Worm (Caenorhabditis elegans) whole organism, L1 larva: ENCODE data around the gene mltn-11.

ENCODE experiments used
- C16A3.4 ChIP-seq: fragments of 150-350 bp; optimal IDR thresholded peaks from 2 replicates; lab custom pipeline; 2014; ENCODE audit warnings: missing biosample characterization, missing genetic modification characterization
- Y116A8C.19 ChIP-seq: sonication (generic microtip); optimal IDR thresholded peaks from 2 replicates; lab custom pipeline; 2016; ENCODE audit warnings: missing compliant biosample characterization, missing genetic modification characterization, borderline replicate concordance
- alr-1 ChIP-seq: fragments of 200-800 bp; sonication (Bioruptor generic); optimal IDR thresholded peaks from 2 replicates; lab custom pipeline; 2018; ENCODE audit warnings: borderline replicate concordance, mild to moderate bottlenecking, missing genetic modification characterization, missing compliant biosample characterization
- blmp-1 ChIP-seq: fragments of 150-350 bp; optimal IDR thresholded peaks from 2 replicates; lab custom pipeline; 2014; ENCODE audit warnings: missing biosample characterization, missing genetic modification characterization
- ceh-63 ChIP-seq: fragments of 200-800 bp; sonication (Bioruptor generic); optimal IDR thresholded peaks from 2 replicates; lab custom pipeline; 2018; ENCODE audit warnings: mild to moderate bottlenecking, missing genetic modification characterization, missing compliant biosample characterization
- ceh-8 ChIP-seq: fragments of 200-800 bp; sonication (Bioruptor generic); optimal IDR thresholded peaks from 2 replicates; lab custom pipeline; 2018; ENCODE audit warnings: mild to moderate bottlenecking, missing genetic modification characterization, moderate library complexity, missing compliant biosample characterization
- ceh-90 ChIP-seq: sonication (generic microtip); optimal IDR thresholded peaks from 2 replicates; lab custom pipeline; 2016; ENCODE audit warnings: missing genetic modification characterization, missing compliant biosample characterization
- dsc-1 ChIP-seq: sonication (generic microtip); optimal IDR thresholded peaks from 2 replicates; lab custom pipeline; 2016; ENCODE audit warnings: mild to moderate bottlenecking, missing genetic modification characterization, missing compliant biosample characterization
- efl-1 ChIP-seq, 4 experiments: fragments of 150-350 bp; optimal IDR thresholded peaks in 3 of 4; peaks in 1 of 4; 1 replicate in 1 of 4; 2 replicates in 3 of 4; lab custom pipeline; 2014; ENCODE audit warnings: missing biosample characterization in 2 of 4, missing genetic modification characterization in 2 of 4, missing genetic modification reagents in 2 of 4
- efl-3 ChIP-seq: fragments of 200-800 bp; sonication (Bioruptor generic); optimal IDR thresholded peaks from 2 replicates; lab custom pipeline; 2018; ENCODE audit warnings: mild to moderate bottlenecking, missing genetic modification characterization, missing compliant biosample characterization
- egl-13 ChIP-seq: sonication (generic microtip); optimal IDR thresholded peaks from 2 replicates; lab custom pipeline; 2016; ENCODE audit warnings: missing genotype, missing genetic modification reagents, missing genetic modification characterization, missing compliant biosample characterization
- elt-2 ChIP-seq: sonication (generic microtip); optimal IDR thresholded peaks from 2 replicates; lab custom pipeline; 2016; ENCODE audit warnings: missing genetic modification characterization, mild to moderate bottlenecking, inconsistent platforms, missing compliant biosample characterization, missing genetic modification reagents
- fkh-10 ChIP-seq: sonication (generic microtip); optimal IDR thresholded peaks from 2 replicates; lab custom pipeline; 2017; ENCODE audit warnings: missing biosample characterization, missing genetic modification reagents, missing genetic modification characterization
- fkh-8 ChIP-seq: sonication (generic microtip); optimal IDR thresholded peaks from 2 replicates; lab custom pipeline; 2016; ENCODE audit warnings: mild to moderate bottlenecking, missing genetic modification characterization, missing compliant biosample characterization
- fos-1 ChIP-seq: fragments of 150-350 bp; optimal IDR thresholded peaks from 2 replicates; lab custom pipeline; 2014; ENCODE audit warnings: missing biosample characterization, missing genetic modification characterization
- grh-1 ChIP-seq: fragments of 200-800 bp; sonication (Bioruptor generic); IDR thresholded peaks from 2 replicates; pipeline ENCODE4 v1.3.6; 2022; ENCODE audit warnings: missing genetic modification reagents, missing genetic modification characterization, missing compliant biosample characterization
- hlh-17 ChIP-seq: fragments of 200-800 bp; sonication (Bioruptor generic); optimal IDR thresholded peaks from 2 replicates; lab custom pipeline; 2018; ENCODE audit warnings: missing genetic modification characterization, mild to moderate bottlenecking, missing compliant biosample characterization, moderate library complexity, borderline replicate concordance
- hlh-4 ChIP-seq: sonication (generic microtip); optimal IDR thresholded peaks from 2 replicates; lab custom pipeline; 2016; ENCODE audit warnings: mild to moderate bottlenecking, missing genetic modification characterization, missing compliant biosample characterization
- irx-1 ChIP-seq: sonication (generic microtip); optimal IDR thresholded peaks from 2 replicates; lab custom pipeline; 2016; ENCODE audit warnings: missing genetic modification characterization, missing compliant biosample characterization
- jun-1 ChIP-seq: fragments of 150-350 bp; optimal IDR thresholded peaks from 2 replicates; lab custom pipeline; 2014; ENCODE audit warnings: missing biosample characterization, missing genetic modification reagents, missing genetic modification characterization
- lin-13 ChIP-seq: fragments of 150-350 bp; optimal IDR thresholded peaks from 2 replicates; lab custom pipeline; 2014; ENCODE audit warnings: missing biosample characterization, missing genetic modification reagents, missing genetic modification characterization
- lin-35 ChIP-seq, 2 experiments: fragments of 150-350 bp; optimal IDR thresholded peaks; 2 replicates each; lab custom pipeline; 2014; ENCODE audit warnings: missing biosample characterization in 2 of 2, missing genetic modification characterization in 2 of 2, missing genetic modification reagents in 2 of 2
- lin-39 ChIP-seq: fragments of 150-350 bp; optimal IDR thresholded peaks from 2 replicates; lab custom pipeline; 2014; ENCODE audit warnings: missing biosample characterization, missing genetic modification reagents, missing genetic modification characterization
- mdl-1 ChIP-seq, 2 experiments: fragments of 150-350 bp; optimal IDR thresholded peaks; 2 replicates each; lab custom pipeline; 2014 to 2017; ENCODE audit warnings: missing biosample characterization in 2 of 2, missing genetic modification characterization in 2 of 2, inconsistent platforms in 1 of 2
- nhr-12 ChIP-seq: sonication (generic microtip); optimal IDR thresholded peaks from 2 replicates; lab custom pipeline; 2017; ENCODE audit warnings: missing biosample characterization, missing genetic modification characterization
- nhr-20 ChIP-seq: sonication (generic microtip); optimal IDR thresholded peaks from 2 replicates; lab custom pipeline; 2016; ENCODE audit warnings: mild to moderate bottlenecking, missing genetic modification characterization, missing compliant biosample characterization
- nhr-237 ChIP-seq: fragments of 150-350 bp; optimal IDR thresholded peaks from 2 replicates; lab custom pipeline; 2014; ENCODE audit warnings: missing biosample characterization, missing genetic modification characterization
- nhr-28 ChIP-seq: fragments of 150-350 bp; optimal IDR thresholded peaks from 2 replicates; lab custom pipeline; 2014; ENCODE audit warnings: missing biosample characterization, missing genetic modification characterization
- nhr-47 ChIP-seq: sonication (generic microtip); optimal IDR thresholded peaks from 2 replicates; lab custom pipeline; 2016; ENCODE audit warnings: mild to moderate bottlenecking, missing genetic modification characterization, moderate library complexity, missing compliant biosample characterization
- nhr-76 ChIP-seq: sonication (generic microtip); optimal IDR thresholded peaks from 2 replicates; lab custom pipeline; 2017; ENCODE audit warnings: missing biosample characterization, missing genetic modification characterization
- nhr-77 ChIP-seq: fragments of 150-350 bp; optimal IDR thresholded peaks from 2 replicates; lab custom pipeline; 2014; ENCODE audit warnings: missing biosample characterization, missing genetic modification characterization
- nhr-84 ChIP-seq: sonication (generic microtip); optimal IDR thresholded peaks from 2 replicates; lab custom pipeline; 2017; ENCODE audit warnings: missing biosample characterization, missing genetic modification characterization
- pax-3 ChIP-seq: fragments of 200-800 bp; sonication (Bioruptor generic); optimal IDR thresholded peaks from 2 replicates; lab custom pipeline; 2018; ENCODE audit warnings: mild to moderate bottlenecking, missing genetic modification characterization, moderate library complexity, missing compliant biosample characterization
- pqm-1 ChIP-seq: sonication (generic microtip); optimal IDR thresholded peaks from 3 replicates; lab custom pipeline; 2017; ENCODE audit warnings: missing biosample characterization, missing genetic modification characterization
- rnt-1 ChIP-seq: sonication (generic microtip); optimal IDR thresholded peaks from 2 replicates; lab custom pipeline; 2016; ENCODE audit warnings: mild to moderate bottlenecking, missing genetic modification characterization, moderate library complexity, missing compliant biosample characterization
- snpc-4 ChIP-seq: fragments of 150-350 bp; optimal IDR thresholded peaks from 2 replicates; lab custom pipeline; 2014; ENCODE audit warnings: missing biosample characterization, missing genetic modification characterization
- unc-130 ChIP-seq: fragments of 150-350 bp; optimal IDR thresholded peaks from 2 replicates; lab custom pipeline; 2017; ENCODE audit warnings: missing biosample characterization, missing genetic modification characterization, inconsistent platforms
- unc-30 ChIP-seq: sonication (generic microtip); optimal IDR thresholded peaks from 2 replicates; lab custom pipeline; 2017; ENCODE audit warnings: missing biosample characterization, missing genetic modification characterization
- unc-98 ChIP-seq: fragments of 200-800 bp; sonication (Bioruptor generic); IDR thresholded peaks from 2 replicates; pipeline ENCODE4 v1.3.6; 2022; ENCODE audit warnings: missing genetic modification characterization, missing compliant biosample characterization
- xbp-1 ChIP-seq: sonication (generic microtip); optimal IDR thresholded peaks from 2 replicates; lab custom pipeline; 2016; ENCODE audit warnings: missing genetic modification characterization, missing compliant biosample characterization
- zag-1 ChIP-seq: fragments of 150-350 bp; optimal IDR thresholded peaks from 2 replicates; lab custom pipeline; 2014; ENCODE audit warnings: missing biosample characterization, missing genetic modification characterization
- zip-4 ChIP-seq: fragments of 200-800 bp; sonication (Bioruptor generic); optimal IDR thresholded peaks from 2 replicates; lab custom pipeline; 2018; ENCODE audit warnings: mild to moderate bottlenecking, missing genetic modification characterization, moderate library complexity, missing compliant biosample characterization
- ztf-11 ChIP-seq, 2 experiments: sonication (generic microtip); optimal IDR thresholded peaks; 2 replicates each; lab custom pipeline; 2016 to 2017; ENCODE audit warnings: missing genetic modification characterization in 2 of 2, missing biosample characterization in 1 of 2, missing compliant biosample characterization in 1 of 2
- ztf-4 ChIP-seq: fragments of 150-350 bp; optimal IDR thresholded peaks from 2 replicates; lab custom pipeline; 2014; ENCODE audit warnings: missing biosample characterization, missing genetic modification characterization

mltn-11 gene

DNA sequence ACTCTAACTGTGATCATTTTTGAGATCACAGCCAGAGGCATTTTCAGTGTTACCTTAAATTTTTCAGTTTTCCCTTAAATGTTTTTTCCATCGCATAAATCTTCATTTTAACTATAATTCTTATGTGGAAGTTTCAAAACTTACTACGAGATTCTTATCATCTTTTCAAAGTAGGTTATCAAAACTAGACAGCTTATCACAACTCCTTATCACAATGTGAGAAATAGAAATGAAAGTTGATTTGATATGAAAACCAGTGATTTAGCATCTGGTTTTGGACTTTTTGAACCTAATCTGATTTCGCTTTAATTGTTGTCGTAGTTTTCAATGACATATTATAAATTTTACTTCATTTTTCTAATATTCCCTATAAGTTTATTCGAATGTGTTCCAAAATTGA lies at the start of gene mltn-11:
Gene mltn-11 (plus strand): TSS at position 276 of the 400 bp plus-strand sequence.
- TF ChIP-seq Y116A8C.19 (tag; lab: Kevin White, UChicago) = no peak
- no peak for TF ChIP-seq nhr-76 (tag; lab: Kevin White, UChicago)
- no peak for TF ChIP-seq irx-1 (tag; lab: Kevin White, UChicago)
- peak; percentile 54 for TF ChIP-seq elt-2 (tag; lab: Kevin White, UChicago)

DNA sequence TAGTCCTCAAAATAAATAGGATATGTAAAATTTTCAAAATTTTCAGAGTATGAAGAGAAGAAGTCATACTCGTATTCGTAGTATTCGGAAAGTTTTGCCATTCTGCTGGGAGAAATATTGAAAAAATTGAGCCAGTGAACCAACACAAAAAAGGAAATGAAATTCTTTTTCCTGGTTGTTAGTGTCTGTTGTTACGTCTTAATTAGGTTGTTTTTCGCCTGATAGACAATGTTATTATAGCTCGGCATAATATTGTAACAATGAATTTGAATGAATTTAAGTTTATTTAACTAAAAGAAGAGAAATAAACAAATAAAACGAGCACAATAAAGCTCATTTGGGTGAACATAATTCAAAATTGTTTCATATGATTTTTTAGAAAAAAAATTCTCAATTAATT lies 47.6 kb upstream of the mltn-11 start, which contains the start of gene srw-73:
Gene srw-73 (minus strand): TSS at position 101 of the 400 bp plus-strand sequence.
- TF ChIP-seq irx-1 (tag; lab: Kevin White, UChicago) (no peak), hlh-17 (no peak), unc-130 (no peak), alr-1 (tag; lab: Kevin White, UChicago) (no peak), blmp-1 (tag; lab: Kevin White, UChicago) (no peak)

DNA sequence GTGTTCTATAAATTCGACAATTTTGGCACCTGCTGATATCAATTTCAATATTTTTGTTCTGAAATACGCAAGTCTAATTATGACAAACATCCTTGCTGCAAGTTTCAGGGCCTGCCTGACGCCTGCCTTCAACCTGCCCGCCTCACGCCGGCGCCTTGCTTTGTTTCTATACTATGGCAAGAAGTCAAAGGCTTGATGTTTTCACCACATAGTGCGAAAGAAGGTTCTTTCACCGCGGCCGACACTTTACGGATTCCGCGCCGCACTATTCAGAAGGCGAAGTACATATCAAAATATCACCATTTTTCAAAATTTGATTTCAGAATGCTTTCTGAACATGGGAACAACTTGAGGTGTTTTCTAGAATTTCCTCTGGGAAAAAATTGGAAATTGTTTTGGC lies 46.5 kb upstream of the mltn-11 start:
- TF ChIP-seq ceh-63 (GFP tag; lab: Kevin White, UChicago) (no peak), nhr-12 (tag; lab: Kevin White, UChicago) (no peak), zag-1 (tag; lab: Kevin White, UChicago) (no peak), efl-1 (optimal IDR thresholded peaks at IDR 0.05; lab: Kevin White, UChicago) (no peak), efl-1 (GFP tag; optimal IDR thresholded peaks at IDR 0.05 in 1 of 2; lab: Kevin White, UChicago) (peak in 1 of 2 experiments; percentile 58), snpc-4 (tag; lab: Kevin White, UChicago) (peak; percentile 6), elt-2 (tag; lab: Kevin White, UChicago) (no peak)

DNA sequence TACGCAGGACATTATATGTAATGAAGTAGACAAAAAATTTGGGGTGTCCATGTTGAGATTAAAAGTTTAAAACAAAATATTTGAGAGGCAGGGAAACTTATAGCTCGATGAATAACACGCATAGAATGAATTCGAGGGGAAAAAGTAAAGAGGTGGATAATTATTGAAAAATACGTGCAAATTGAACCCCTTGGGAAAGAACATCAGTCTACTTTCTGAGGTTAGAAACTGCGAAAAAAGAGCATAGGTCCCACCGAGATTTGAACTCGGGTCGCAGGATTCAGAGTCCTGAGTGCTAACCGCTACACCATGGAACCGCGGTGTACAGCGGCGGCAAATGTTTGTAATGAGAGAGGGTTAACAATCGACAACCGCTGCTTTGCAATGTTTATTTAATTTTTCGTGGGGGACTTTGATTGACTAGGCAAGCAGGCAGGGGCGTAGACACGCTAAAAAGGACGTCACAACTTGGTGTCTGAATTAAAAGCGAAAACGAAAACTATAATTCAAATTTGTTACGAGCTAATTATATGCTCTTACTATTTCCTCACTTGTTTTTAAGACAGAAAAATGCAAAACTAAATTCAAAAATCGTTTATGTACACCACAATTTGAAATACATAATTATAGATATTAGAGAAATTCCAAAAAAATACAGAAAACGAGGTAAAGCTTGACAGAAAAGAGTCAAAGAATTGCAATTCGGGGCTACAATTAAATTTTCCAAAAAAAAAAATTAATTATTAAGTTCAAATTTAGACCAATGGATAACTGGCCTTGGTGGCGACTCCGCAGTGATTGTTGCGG lies 43.8 kb upstream of the mltn-11 start, which contains the start of gene srh-269:
Gene srh-269 (minus strand): TSS at position 51 of the 807 bp plus-strand sequence.
- TF ChIP-seq zip-4 = no peak
- TF ChIP-seq fkh-10 (GFP tag; lab: Kevin White, UChicago) = no peak
- TF ChIP-seq C16A3.4 = peak; percentile 56
- no peak for TF ChIP-seq nhr-237 (tag; lab: Kevin White, UChicago)
- TF ChIP-seq rnt-1 (tag; lab: Kevin White, UChicago) = peak; percentile 86
- peak; percentile 35 for TF ChIP-seq pax-3 (tag; lab: Kevin White, UChicago)
- TF ChIP-seq nhr-47 (tag; lab: Kevin White, UChicago) = peak; percentile 69
- TF ChIP-seq grh-1 (GFP tag; lab: Robert Waterston, UW) = no peak
- peak; percentile 31 for TF ChIP-seq xbp-1
- TF ChIP-seq dsc-1 = peak; percentile 69
- no peak for TF ChIP-seq unc-98
- TF ChIP-seq nhr-28 (tag; lab: Kevin White, UChicago) = no peak
- TF ChIP-seq nhr-84 (tag; lab: Kevin White, UChicago) = no peak
- peak in 1 of 2 experiments; percentile 20 for TF ChIP-seq mdl-1 (tag; optimal IDR thresholded peaks at IDR 0.05; lab: Kevin White, UChicago)
- no peak for TF ChIP-seq efl-3 (GFP tag; lab: Kevin White, UChicago)
- no peak for TF ChIP-seq ceh-8 (GFP tag; lab: Kevin White, UChicago)
- TF ChIP-seq ztf-4 = peak; percentile 75
- TF ChIP-seq ztf-11 (tag; optimal IDR thresholded peaks at IDR 0.05; lab: Kevin White, UChicago) = no peak
- no peak for TF ChIP-seq hlh-4 (tag; lab: Kevin White, UChicago)
- no peak for TF ChIP-seq ceh-90 (tag; lab: Kevin White, UChicago)
- TF ChIP-seq lin-35 (GFP tag; optimal IDR thresholded peaks at IDR 0.05; lab: Kevin White, UChicago) = peak; percentile 12 to 71
- TF ChIP-seq lin-13 (GFP tag; lab: Kevin White, UChicago) = peak; percentile 28
- TF ChIP-seq egl-13 (tag; lab: Kevin White, UChicago) = no peak
- TF ChIP-seq snpc-4 (tag; lab: Kevin White, UChicago) = peak; percentile 61
- peak; percentile 13 for TF ChIP-seq fos-1 (tag; lab: Kevin White, UChicago)
- TF ChIP-seq elt-2 (tag; lab: Kevin White, UChicago) = peak; percentile 65
- TF ChIP-seq lin-39 (tag; lab: Kevin White, UChicago) = no peak
- TF ChIP-seq unc-30 (tag; lab: Kevin White, UChicago) = no peak
- TF ChIP-seq nhr-20 = peak; percentile 65
- TF ChIP-seq nhr-77 (tag; lab: Kevin White, UChicago) = peak; percentile 48
- TF ChIP-seq pqm-1 = no peak
- TF ChIP-seq jun-1 (tag; lab: Kevin White, UChicago) = peak; percentile 51
- TF ChIP-seq efl-1 (optimal IDR thresholded peaks at IDR 0.05; lab: Kevin White, UChicago) = peak; percentile 28 to 55
- TF ChIP-seq efl-1 (GFP tag; optimal IDR thresholded peaks at IDR 0.05 in 1 of 2; lab: Kevin White, UChicago) = peak; percentile 8 to 92
- no peak for TF ChIP-seq fkh-8
